Fruit fly (Drosophila melanogaster): Measurements from ENCODE around the gene ChAT.

The ChAT gene

DNA sequence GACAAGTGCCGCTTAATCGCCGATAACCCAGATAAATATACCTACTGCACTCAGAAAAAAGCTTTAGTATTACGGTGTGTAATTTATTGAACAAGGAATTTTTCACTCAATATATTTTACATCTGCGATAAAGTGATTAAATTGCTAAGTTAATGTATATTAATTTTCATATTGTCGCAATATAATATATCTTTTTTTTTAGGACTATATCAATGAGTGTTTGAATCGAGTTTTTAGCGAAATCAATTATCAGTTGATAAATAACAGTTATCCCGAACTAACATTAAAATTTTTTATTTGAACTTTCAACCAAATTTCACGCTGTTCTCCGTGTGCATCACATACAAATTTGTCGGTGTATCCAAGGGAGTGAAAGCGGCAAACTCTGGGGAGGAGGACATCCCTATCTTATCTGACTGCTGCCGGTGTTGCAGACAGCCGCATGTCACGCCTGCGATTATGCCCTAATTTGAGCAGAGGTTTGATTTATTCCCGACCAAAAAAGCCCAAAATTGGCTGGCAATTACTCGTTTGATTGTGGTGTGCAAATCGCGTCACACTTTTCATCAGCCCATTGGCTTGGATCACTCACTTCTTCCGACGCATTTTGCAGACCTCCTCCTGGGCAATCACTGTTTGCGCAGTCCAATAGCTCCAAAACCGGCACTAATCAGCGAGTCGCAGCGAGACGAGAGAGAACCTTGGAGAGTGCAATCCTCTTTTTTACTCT lies 33.6 kb downstream of the ChAT start:
- TF ChIP-seq CG9948 (tag; optimal IDR thresholded peaks at IDR 0.05) (peak; percentile 44), CG13204 (GFP tag; optimal IDR thresholded peaks at IDR 0.05) (no peak), Pif1A (GFP tag; optimal IDR thresholded peaks at IDR 0.05) (no peak), CG17806 (tag; optimal IDR thresholded peaks at IDR 0.05) (peak; percentile 24), Snoo (tag; optimal IDR thresholded peaks at IDR 0.05) (peak; percentile 11)

DNA sequence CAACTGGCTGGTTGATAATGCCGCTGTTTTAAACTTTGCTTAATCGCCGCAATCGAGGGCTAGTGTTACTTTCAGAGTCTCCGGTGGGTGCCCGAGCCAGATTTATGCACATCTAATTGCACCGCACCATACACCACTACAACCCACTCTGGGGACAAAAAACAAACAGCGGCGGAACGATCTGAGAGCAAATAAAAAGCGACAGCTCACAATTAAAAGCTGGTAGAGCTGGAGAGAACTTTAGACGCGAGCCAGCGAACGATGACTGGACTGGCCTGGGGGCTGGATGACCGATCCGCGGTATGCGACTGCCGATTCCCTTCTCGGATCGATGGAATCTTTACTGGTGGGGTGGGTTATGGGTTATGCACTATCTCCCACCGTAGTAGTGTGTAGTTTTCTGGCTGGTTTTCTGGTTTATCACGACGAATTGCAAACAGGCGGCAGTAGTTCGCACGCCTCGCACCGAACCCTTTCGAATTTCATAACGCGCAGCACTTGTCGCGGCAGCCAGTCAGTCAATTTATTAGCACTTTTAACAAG lies 34.2 kb downstream of the ChAT start:
- peak; percentile 40; the same call in 1 of the 2 replicates for TF ChIP-seq CG32121 (GFP tag; IDR thresholded peaks at IDR 0.05)
- no peak for TF ChIP-seq CG9948 (tag; optimal IDR thresholded peaks at IDR 0.05)
- peak; percentile 64 for TF ChIP-seq EcR (GFP tag; optimal IDR thresholded peaks at IDR 0.05)
- peak; percentile 7 for TF ChIP-seq CG15710 (tag; optimal IDR thresholded peaks at IDR 0.05)
- peak; percentile 56 for TF ChIP-seq CG14655 (GFP tag; optimal IDR thresholded peaks at IDR 0.05)
- peak; percentile 57; the same call in 1 of the 3 replicates for TF ChIP-seq CG4496 (GFP tag; IDR thresholded peaks at IDR 0.05)
- TF ChIP-seq CG12605 (GFP tag; IDR thresholded peaks at IDR 0.05) = peak; percentile 53; the same call in 1 of the 2 replicates
- TF ChIP-seq CG13204 (GFP tag; optimal IDR thresholded peaks at IDR 0.05) = no peak
- TF ChIP-seq gl (tag; optimal IDR thresholded peaks at IDR 0.05) = peak; percentile 4
- peak; percentile 7 for TF ChIP-seq CG8301 (tag; optimal IDR thresholded peaks at IDR 0.05)
- TF ChIP-seq CG17806 (tag; optimal IDR thresholded peaks at IDR 0.05) = peak; percentile 19
- no peak for TF ChIP-seq D1 (tag; optimal IDR thresholded peaks at IDR 0.05)

DNA sequence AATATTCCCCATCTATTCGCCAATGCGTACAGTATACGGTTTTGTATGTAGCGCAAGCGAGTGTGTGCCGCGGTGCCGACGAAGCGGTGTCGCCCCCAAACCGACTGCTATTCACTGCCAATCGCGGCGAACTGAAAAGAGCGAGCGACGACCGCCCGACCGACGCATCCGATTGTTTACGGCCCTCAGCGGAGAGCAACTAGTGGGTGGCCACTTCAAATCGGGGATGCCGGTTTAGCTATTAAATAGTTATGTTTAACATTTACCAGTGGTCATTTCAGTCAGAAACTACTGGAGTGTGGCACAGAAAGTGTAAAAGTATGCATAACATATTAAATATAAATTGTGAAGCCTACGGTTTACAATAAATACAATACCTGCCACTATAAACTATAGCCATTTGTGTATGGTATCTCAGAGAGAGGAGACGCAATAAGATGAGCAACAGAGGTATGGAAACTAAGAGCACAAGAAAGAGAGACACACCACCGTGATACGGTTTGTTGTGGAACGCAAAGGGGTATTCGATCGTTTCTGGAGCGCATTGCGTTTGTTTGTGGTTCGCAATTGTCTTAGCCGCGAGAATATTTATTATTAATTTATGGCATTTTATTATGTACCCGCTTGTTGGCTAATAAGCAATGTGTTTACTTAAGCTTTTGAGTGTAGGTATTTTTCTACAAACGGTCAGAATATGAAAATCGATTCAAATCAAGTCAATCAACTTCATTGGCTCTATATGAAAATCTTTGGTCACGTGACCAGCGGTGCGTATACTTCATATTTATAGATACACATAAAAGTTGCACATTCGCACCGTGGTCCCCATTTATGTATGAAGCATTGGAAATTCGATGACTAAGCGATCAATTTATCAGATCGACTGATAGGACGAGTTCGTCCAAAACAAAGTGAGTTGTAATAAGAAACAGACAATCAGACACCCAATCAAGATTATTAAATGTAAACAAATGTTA lies 35.0 kb downstream of the ChAT start:
- TF ChIP-seq CG4496 (GFP tag; IDR thresholded peaks at IDR 0.05) = peak; percentile 45; the same call in 1 of the 3 replicates
- no peak for TF ChIP-seq CG8159 (tag; optimal IDR thresholded peaks at IDR 0.05)
- no peak for TF ChIP-seq CG34367 (tag; optimal IDR thresholded peaks at IDR 0.05)
- no peak for TF ChIP-seq CG9948 (tag; optimal IDR thresholded peaks at IDR 0.05)
- no peak for TF ChIP-seq fd96Ca (GFP tag; IDR thresholded peaks at IDR 0.05)
- TF ChIP-seq EcR (GFP tag; optimal IDR thresholded peaks at IDR 0.05) = peak; percentile 39
- peak; percentile 69 for TF ChIP-seq CG13204 (GFP tag; optimal IDR thresholded peaks at IDR 0.05)
- TF ChIP-seq Snoo (tag; optimal IDR thresholded peaks at IDR 0.05) = no peak
- peak; percentile 8; the same call in 1 of the 2 replicates for TF ChIP-seq CG12605 (GFP tag; IDR thresholded peaks at IDR 0.05)
- TF ChIP-seq Ets98B (GFP tag; IDR thresholded peaks at IDR 0.05) = no peak
- TF ChIP-seq rn (GFP tag; IDR thresholded peaks at IDR 0.05) = no peak
- TF ChIP-seq gl (tag; optimal IDR thresholded peaks at IDR 0.05) = no peak
- TF ChIP-seq CG14655 (GFP tag; optimal IDR thresholded peaks at IDR 0.05) = no peak
- no peak for TF ChIP-seq CG8301 (tag; optimal IDR thresholded peaks at IDR 0.05)
- peak; percentile 34 for TF ChIP-seq Pif1B (GFP tag; optimal IDR thresholded peaks at IDR 0.05)
- no peak for TF ChIP-seq CG17806 (tag; optimal IDR thresholded peaks at IDR 0.05)
- no peak for TF ChIP-seq CG15710 (tag; optimal IDR thresholded peaks at IDR 0.05)
- TF ChIP-seq CG32121 (GFP tag; IDR thresholded peaks at IDR 0.05) = no peak
- no peak for TF ChIP-seq D1 (tag; optimal IDR thresholded peaks at IDR 0.05)
- TF ChIP-seq Pif1A (GFP tag; optimal IDR thresholded peaks at IDR 0.05) = no peak
- no peak for TF ChIP-seq CG10348 (GFP tag; IDR thresholded peaks at IDR 0.05)

DNA sequence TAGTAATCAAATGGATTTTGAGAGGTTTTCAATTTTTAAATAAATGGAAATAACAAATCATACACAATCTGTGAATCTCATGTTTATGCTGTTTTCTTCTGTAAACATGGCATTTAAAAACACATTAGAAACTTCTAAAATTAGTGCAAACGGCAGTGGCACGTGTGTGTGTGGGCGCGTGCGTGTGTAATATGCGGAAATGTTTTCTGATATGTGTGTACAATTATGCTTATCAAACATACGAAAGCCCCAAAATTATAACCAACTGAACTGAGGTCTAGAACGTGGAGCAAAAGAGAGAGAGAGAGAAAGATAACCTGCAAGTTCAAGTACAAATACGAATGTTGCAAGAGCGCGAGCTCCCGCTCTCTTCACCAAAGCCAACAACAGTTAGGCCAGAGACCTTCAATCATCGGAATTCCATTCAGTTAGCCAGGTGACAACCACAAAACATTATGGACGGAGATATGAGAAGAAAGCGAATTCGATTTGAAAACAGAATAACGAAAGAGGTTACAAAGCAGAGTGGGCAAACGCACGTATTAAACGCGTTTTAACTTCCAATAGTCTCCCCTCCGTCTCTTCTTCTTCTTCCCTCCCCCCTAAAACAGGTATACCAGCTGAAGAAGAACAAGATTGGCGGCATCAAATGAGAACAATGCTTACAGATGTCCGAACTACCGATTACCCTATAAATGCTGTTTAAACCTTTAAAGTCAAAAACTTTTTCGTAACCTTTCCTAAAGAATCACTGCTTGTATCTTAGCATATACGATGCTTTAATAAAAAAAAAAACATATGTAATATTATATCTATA lies 35.9 kb downstream of the ChAT start:
- TF ChIP-seq CG13204 (GFP tag; optimal IDR thresholded peaks at IDR 0.05) (peak; percentile 74), CG4496 (GFP tag; IDR thresholded peaks at IDR 0.05) (peak; percentile 96), CG10348 (GFP tag; IDR thresholded peaks at IDR 0.05) (peak; percentile 45; the same call in 1 of the 2 replicates), CG17806 (tag; optimal IDR thresholded peaks at IDR 0.05) (peak; percentile 90), CG12605 (GFP tag; IDR thresholded peaks at IDR 0.05) (peak; percentile 91), CG15710 (tag; optimal IDR thresholded peaks at IDR 0.05) (peak; percentile 87), fd96Ca (GFP tag; IDR thresholded peaks at IDR 0.05) (peak; percentile 79; the same call in 2 of the 3 replicates), Ets98B (GFP tag; IDR thresholded peaks at IDR 0.05) (peak; percentile 94), gl (tag; optimal IDR thresholded peaks at IDR 0.05) (peak; percentile 71), CG8301 (tag; optimal IDR thresholded peaks at IDR 0.05) (peak; percentile 95), CG34367 (tag; optimal IDR thresholded peaks at IDR 0.05) (peak; percentile 83), CG32121 (GFP tag; IDR thresholded peaks at IDR 0.05) (peak; percentile 90), Pif1A (GFP tag; optimal IDR thresholded peaks at IDR 0.05) (peak; percentile 90), D1 (tag; optimal IDR thresholded peaks at IDR 0.05) (peak; percentile 70), CG14655 (GFP tag; optimal IDR thresholded peaks at IDR 0.05) (peak; percentile 96), EcR (GFP tag; optimal IDR thresholded peaks at IDR 0.05) (no peak), CG9948 (tag; optimal IDR thresholded peaks at IDR 0.05) (peak; percentile 88), CG8159 (tag; optimal IDR thresholded peaks at IDR 0.05) (peak; percentile 87), Pif1B (GFP tag; optimal IDR thresholded peaks at IDR 0.05) (peak; percentile 93), rn (GFP tag; IDR thresholded peaks at IDR 0.05) (peak; percentile 79), Snoo (tag; optimal IDR thresholded peaks at IDR 0.05) (peak; percentile 95)

Measured in whole organism, pupa.